Fruit fly (Drosophila melanogaster): ENCODE results near the gene CG45089.

CG45089 gene

DNA sequence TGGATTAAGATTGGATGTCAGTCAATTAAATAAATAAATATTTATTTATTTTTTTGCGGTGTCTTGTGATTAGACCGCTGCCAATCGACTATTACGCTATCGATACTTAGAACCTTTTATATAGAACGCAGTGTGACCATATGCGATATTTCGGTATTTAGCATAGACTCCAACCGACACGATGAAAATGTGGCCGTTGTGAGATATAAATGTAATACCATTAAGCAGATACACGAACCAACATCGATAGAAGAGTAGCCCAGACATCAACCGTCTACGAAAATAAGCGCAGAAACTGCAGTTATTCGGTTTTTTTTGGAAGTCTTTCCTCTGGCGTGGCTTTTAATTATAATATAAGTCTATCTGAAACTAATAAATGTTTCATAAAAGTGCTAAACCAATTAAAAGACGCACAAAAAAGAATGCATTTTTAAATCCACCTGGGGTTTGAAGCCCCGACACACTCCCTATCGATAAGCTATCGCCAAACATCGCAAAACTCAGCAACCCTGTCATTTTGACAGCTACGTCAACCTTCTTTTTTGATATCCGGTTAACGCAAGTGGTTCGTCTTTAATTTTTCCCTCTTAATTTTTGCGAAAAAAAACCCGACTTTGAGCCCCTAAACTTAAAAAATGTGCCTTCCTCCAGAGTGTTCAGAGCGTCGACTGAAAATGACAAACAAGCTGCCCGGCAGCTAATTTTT lies 39.8 kb upstream of the CG45089 start, which contains the start of the genes Dhdds and RpS14a (continued):
- no peak for TF ChIP-seq CG1647 (GFP tag; optimal IDR thresholded peaks at IDR 0.05)
- TF ChIP-seq CG5245 (GFP tag; optimal IDR thresholded peaks at IDR 0.05), result no peak
- peak; percentile 83 for TF ChIP-seq Hmr (GFP tag; optimal IDR thresholded peaks at IDR 0.05)
- peak; percentile 85 for TF ChIP-seq pzg (GFP tag; optimal IDR thresholded peaks at IDR 0.05)
- peak; percentile 29 for TF ChIP-seq CG16815 (GFP tag; optimal IDR thresholded peaks at IDR 0.05)

DNA sequence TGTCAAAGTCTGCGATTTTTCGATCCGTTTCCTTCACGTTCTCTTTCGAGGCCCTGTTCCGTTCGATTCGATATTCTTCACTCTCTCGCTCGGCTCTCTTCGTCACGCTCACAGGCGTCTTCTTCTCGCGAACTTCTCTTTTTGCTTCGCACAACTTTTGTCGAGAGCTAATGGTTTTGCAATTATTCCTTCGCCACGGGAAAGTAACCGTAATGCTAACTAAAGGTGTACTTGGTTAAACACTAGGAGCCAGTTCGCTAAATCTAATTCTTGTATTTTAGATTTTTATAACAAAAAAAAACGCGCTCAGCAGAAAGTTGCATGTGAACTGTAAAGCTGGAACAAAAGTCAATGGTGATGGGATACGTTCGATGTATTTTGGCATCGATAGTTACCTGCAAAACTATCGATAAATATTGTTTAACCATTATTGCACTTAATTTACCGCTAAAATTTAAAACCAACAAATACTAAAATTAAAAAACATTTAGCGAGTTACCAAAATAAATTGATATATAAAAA lies 37.5 kb upstream of the CG45089 start, which contains the start of gene mahe:
mahe (minus strand) TSS at position 355 of the 522 bp plus-strand sequence.
- no peak for TF ChIP-seq Sox102F (GFP tag; optimal IDR thresholded peaks at IDR 0.05)
- peak; percentile 33 for TF ChIP-seq CG15514 (GFP tag; optimal IDR thresholded peaks at IDR 0.05)
- peak; percentile 91 for TF ChIP-seq CG6791 (GFP tag; IDR thresholded peaks at IDR 0.05; ENCODE audit: partially characterized antibody)
- TF ChIP-seq CG12659 (GFP tag; optimal IDR thresholded peaks at IDR 0.05), result peak; percentile 49
- TF ChIP-seq pros (GFP tag; optimal IDR thresholded peaks at IDR 0.05), result peak; percentile 46
- TF ChIP-seq CG14860 (GFP tag; IDR thresholded peaks at IDR 0.05; ENCODE audit: partially characterized antibody), result peak; percentile 72
- TF ChIP-seq CG16813 (GFP tag; IDR thresholded peaks at IDR 0.05; ENCODE audit: partially characterized antibody), result peak; percentile 80
- no peak for TF ChIP-seq CG7271 (tag; optimal IDR thresholded peaks at IDR 0.05)
- 0 out of 2 replicates have a peak, but pooled peaks have one; percentile 8 for TF ChIP-seq stc (GFP tag; IDR thresholded peaks at IDR 0.05)
- no peak for TF ChIP-seq CG8359 (GFP tag; optimal IDR thresholded peaks at IDR 0.05; ENCODE audit: borderline replicate concordance)
- TF ChIP-seq CG14710 (tag; optimal IDR thresholded peaks at IDR 0.05), result peak; percentile 37
- TF ChIP-seq CG12155 (GFP tag; optimal IDR thresholded peaks at IDR 0.05), result no peak
- peak; percentile 6; the same call in 1 of the 2 replicates for TF ChIP-seq vvl (GFP tag; IDR thresholded peaks at IDR 0.05)
- TF ChIP-seq CTCF (GFP tag; optimal IDR thresholded peaks at IDR 0.05), result no peak
- peak; percentile 37 for TF ChIP-seq CG34376 (GFP tag; optimal IDR thresholded peaks at IDR 0.05)
- no peak for TF ChIP-seq NK7.1 (GFP tag; optimal IDR thresholded peaks at IDR 0.05)
- peak; percentile 18; the same call in 1 of the 3 replicates for TF ChIP-seq mld (GFP tag; IDR thresholded peaks at IDR 0.05; ENCODE audit: partially characterized antibody)
- peak; percentile 11 for TF ChIP-seq CG12391 (tag; optimal IDR thresholded peaks at IDR 0.05)
- TF ChIP-seq esg (GFP tag; conservative IDR thresholded peaks at IDR 0.05), result no peak
- TF ChIP-seq yki (optimal IDR thresholded peaks at IDR 0.05), result peak; percentile 43
- TF ChIP-seq sqz (GFP tag; optimal IDR thresholded peaks at IDR 0.05), result peak; percentile 48
- no peak for TF ChIP-seq org-1 (GFP tag; optimal IDR thresholded peaks at IDR 0.05)
- TF ChIP-seq CG7963 (GFP tag; IDR thresholded peaks at IDR 0.05; ENCODE audit: partially characterized antibody), result peak; percentile 74
- TF ChIP-seq Dll (GFP tag; IDR thresholded peaks at IDR 0.05; ENCODE audit: partially characterized antibody), result peak; percentile 87
- no peak for TF ChIP-seq en (GFP tag; optimal IDR thresholded peaks at IDR 0.05)
- peak; percentile 88; the same call in 2 of the 3 replicates for TF ChIP-seq Opbp (GFP tag; IDR thresholded peaks at IDR 0.05; ENCODE audit: partially characterized antibody)
- TF ChIP-seq CG2116 (GFP tag; optimal IDR thresholded peaks at IDR 0.05), result peak; percentile 91
- peak; percentile 13 for TF ChIP-seq pfk (GFP tag; optimal IDR thresholded peaks at IDR 0.05)
- TF ChIP-seq HLH4C (GFP tag; IDR thresholded peaks at IDR 0.05; ENCODE audit: partially characterized antibody), result peak; percentile 76
- peak; percentile 59; the same call in 1 of the 2 replicates for TF ChIP-seq nerfin-2 (GFP tag; IDR thresholded peaks at IDR 0.05; ENCODE audit: partially characterized antibody)
- no peak for TF ChIP-seq HLH54F (GFP tag; optimal IDR thresholded peaks at IDR 0.05)
- TF ChIP-seq CG2875 (GFP tag; optimal IDR thresholded peaks at IDR 0.05), result no peak
- TF ChIP-seq amos (GFP tag; IDR thresholded peaks at IDR 0.05; ENCODE audit: partially characterized antibody), result peak; percentile 91
- TF ChIP-seq MESR4 (GFP tag; optimal IDR thresholded peaks at IDR 0.05), result peak; percentile 78
- TF ChIP-seq CG12071 (GFP tag; optimal IDR thresholded peaks at IDR 0.05), result no peak
- TF ChIP-seq Dref (GFP tag; IDR thresholded peaks at IDR 0.05), result peak; percentile 85
- TF ChIP-seq unc-4 (GFP tag; IDR thresholded peaks at IDR 0.05; ENCODE audit: partially characterized antibody), result peak; percentile 85
- TF ChIP-seq BEAF-32 (GFP tag; optimal IDR thresholded peaks at IDR 0.05), result peak; percentile 84
- TF ChIP-seq sens (GFP tag), result peak; percentile 56
- peak in 1 of 2 experiments; percentile 67 for TF ChIP-seq tll (GFP tag; optimal IDR thresholded peaks at IDR 0.05)

All from whole organism, embryonic.